Fruit fly (Drosophila melanogaster) whole organism, embryonic: ENCODE results near the gene CG4009.

Experiments
- Adf1 ChIP-seq: fragments of 200-800 bp; sonication (Bioruptor generic); IDR thresholded peaks from 2 replicates; pipeline ENCODE4 v1.3.6; 2022; ENCODE audit warnings: missing biosample characterization, missing genetic modification characterization
- CG10321 ChIP-seq: fragments of 200-800 bp; sonication (Bioruptor generic); IDR thresholded peaks from 2 replicates; pipeline ENCODE4 v1.3.6; 2022; ENCODE audit warnings: missing biosample characterization, missing genetic modification characterization
- CG11085 ChIP-seq: fragments of 200-800 bp; sonication (Bioruptor generic); IDR thresholded peaks from 2 replicates; pipeline ENCODE4 v1.3.6; 2022; ENCODE audit warnings: missing biosample characterization, missing genetic modification characterization
- CG11456 ChIP-seq: fragments of 200-800 bp; sonication (Bioruptor generic); IDR thresholded peaks from 3 replicates; pipeline ENCODE4 v1.3.6; 2022; ENCODE audit warnings: missing biosample characterization, missing genetic modification characterization
- CG15011 ChIP-seq: fragments of 200-800 bp; sonication (Bioruptor generic); optimal IDR thresholded peaks from 3 replicates; lab custom pipeline; 2018; ENCODE audit warnings: missing biosample characterization, mild to moderate bottlenecking, missing genetic modification characterization
- CG15479 ChIP-seq: fragments of 200-800 bp; sonication (Bioruptor generic); optimal IDR thresholded peaks from 3 replicates; lab custom pipeline; 2019; ENCODE audit warnings: missing biosample characterization, mild to moderate bottlenecking, missing genetic modification characterization, moderate library complexity
- CG18011 ChIP-seq: fragments of 200-800 bp; sonication (Bioruptor generic); optimal IDR thresholded peaks from 2 replicates; lab custom pipeline; 2017; ENCODE audit warnings: missing biosample characterization, missing genetic modification characterization, mild to moderate bottlenecking, moderate library complexity, missing genotype
- CG18764 ChIP-seq: fragments of 200-800 bp; sonication (Bioruptor generic); optimal IDR thresholded peaks from 3 replicates; lab custom pipeline; 2016; ENCODE audit warnings: missing biosample characterization, missing genetic modification characterization
- CG2678 ChIP-seq: fragments of 200-800 bp; sonication (Bioruptor generic); optimal IDR thresholded peaks from 3 replicates; lab custom pipeline; 2019; ENCODE audit warnings: missing biosample characterization, mild to moderate bottlenecking, missing genetic modification characterization, moderate library complexity
- CG2712 ChIP-seq: fragments of 200-800 bp; optimal IDR thresholded peaks from 3 replicates; lab custom pipeline; 2019; ENCODE audit warnings: missing biosample characterization, mild to moderate bottlenecking, missing genetic modification characterization, moderate library complexity
- CG3407 ChIP-seq: fragments of 200-800 bp; sonication (Bioruptor generic); optimal IDR thresholded peaks from 2 replicates; lab custom pipeline; 2018; ENCODE audit warnings: missing biosample characterization, mild to moderate bottlenecking, missing genetic modification characterization
- CG4424 ChIP-seq: fragments of 200-800 bp; sonication (Bioruptor generic); optimal IDR thresholded peaks from 3 replicates; lab custom pipeline; 2016; ENCODE audit warnings: missing biosample characterization, missing genetic modification characterization
- CG4707 ChIP-seq: fragments of 200-800 bp; sonication (Bioruptor generic); optimal IDR thresholded peaks from 2 replicates; lab custom pipeline; 2018; ENCODE audit warnings: missing biosample characterization, mild to moderate bottlenecking, missing genetic modification characterization, moderate library complexity
- CG6254 ChIP-seq: fragments of 200-800 bp; sonication (Bioruptor generic); optimal IDR thresholded peaks from 3 replicates; lab custom pipeline; 2017; ENCODE audit warnings: mild to moderate bottlenecking, missing biosample characterization, missing genetic modification reagents, missing genetic modification characterization
- CG6791 ChIP-seq: fragments of 200-800 bp; sonication (Bioruptor generic); IDR thresholded peaks from 3 replicates; pipeline ENCODE4 v1.3.6; 2022; ENCODE audit warnings: missing biosample characterization, missing genetic modification characterization; ENCODE audit not compliant: partially characterized antibody
- CG7372 ChIP-seq: fragments of 200-800 bp; sonication (Bioruptor generic); IDR thresholded peaks from 2 replicates; pipeline ENCODE4 v1.3.6; 2022; ENCODE audit warnings: missing biosample characterization, missing genetic modification characterization
- CG7987 ChIP-seq: fragments of 200-800 bp; sonication (Bioruptor generic); optimal IDR thresholded peaks from 2 replicates; lab custom pipeline; 2018; ENCODE audit warnings: missing biosample characterization, mild to moderate bottlenecking, missing genetic modification characterization, moderate library complexity
- CG8924 ChIP-seq: fragments of 200-800 bp; optimal IDR thresholded peaks from 3 replicates; lab custom pipeline; 2019; ENCODE audit warnings: missing biosample characterization, mild to moderate bottlenecking, missing genetic modification characterization, moderate library complexity
- CG9727 ChIP-seq: fragments of 200-800 bp; sonication (Bioruptor generic); optimal IDR thresholded peaks from 3 replicates; lab custom pipeline; 2017; ENCODE audit warnings: missing biosample characterization, mild to moderate bottlenecking, missing genetic modification characterization
- Dek ChIP-seq: fragments of 200-800 bp; sonication (Bioruptor generic); optimal IDR thresholded peaks from 3 replicates; lab custom pipeline; 2019; ENCODE audit warnings: missing biosample characterization, mild to moderate bottlenecking, missing genetic modification characterization, moderate library complexity
- ERR ChIP-seq: fragments of 200-800 bp; sonication (Bioruptor generic); optimal IDR thresholded peaks from 2 replicates; lab custom pipeline; 2016; ENCODE audit warnings: missing biosample characterization, missing genetic modification characterization
- Ets97D ChIP-seq: fragments of 200-800 bp; sonication (Bioruptor generic); optimal IDR thresholded peaks from 3 replicates; lab custom pipeline; 2016; ENCODE audit warnings: missing biosample characterization, missing genetic modification characterization
- GATAe ChIP-seq: fragments of 200-800 bp; sonication (Bioruptor generic); conservative IDR thresholded peaks from 2 replicates; pipeline ENCODE4 v1.3.6; 2022; ENCODE audit warnings: missing biosample characterization, missing genetic modification characterization
- Hmr ChIP-seq: fragments of 200-800 bp; sonication (Bioruptor generic); optimal IDR thresholded peaks from 3 replicates; lab custom pipeline; 2017; ENCODE audit warnings: mild to moderate bottlenecking, missing biosample characterization, missing genetic modification reagents, missing genetic modification characterization
- Ptx1 ChIP-seq: fragments of 200-800 bp; sonication (Bioruptor generic); IDR thresholded peaks from 2 replicates; pipeline ENCODE4 v1.3.6; 2022; ENCODE audit warnings: missing biosample characterization, missing genetic modification characterization
- Scr ChIP-seq: fragments of 200-800 bp; sonication (Bioruptor generic); IDR thresholded peaks from 2 replicates; pipeline ENCODE4 v1.3.6; 2022; ENCODE audit warnings: missing biosample characterization, missing genetic modification characterization; ENCODE audit not compliant: partially characterized antibody
- Six4 ChIP-seq: fragments of 200-800 bp; sonication (Bioruptor generic); optimal IDR thresholded peaks from 2 replicates; lab custom pipeline; 2016; ENCODE audit warnings: missing biosample characterization, missing genetic modification characterization
- Ssrp ChIP-seq: fragments of 200-800 bp; sonication (Bioruptor generic); optimal IDR thresholded peaks from 2 replicates; lab custom pipeline; 2018; ENCODE audit warnings: missing biosample characterization, mild to moderate bottlenecking, missing genetic modification characterization, moderate library complexity
- Xbp1 ChIP-seq: fragments of 200-800 bp; sonication (Bioruptor generic); optimal IDR thresholded peaks from 3 replicates; lab custom pipeline; 2016; ENCODE audit warnings: missing biosample characterization, mild to moderate bottlenecking, missing genetic modification characterization
- amos ChIP-seq: fragments of 200-800 bp; sonication (Bioruptor generic); IDR thresholded peaks from 2 replicates; pipeline ENCODE4 v1.3.6; 2022; ENCODE audit warnings: missing biosample characterization, missing genetic modification characterization; ENCODE audit not compliant: partially characterized antibody
- chm ChIP-seq: fragments of 200-800 bp; sonication (Bioruptor generic); IDR thresholded peaks from 2 replicates; pipeline ENCODE4 v1.3.6; 2022; ENCODE audit warnings: missing biosample characterization, missing genetic modification characterization
- corto ChIP-seq: fragments of 200-800 bp; sonication (Bioruptor generic); optimal IDR thresholded peaks from 2 replicates; lab custom pipeline; 2016; ENCODE audit warnings: missing biosample characterization, mild to moderate bottlenecking, missing genetic modification characterization, moderate library complexity
- esg ChIP-seq: fragments of 200-800 bp; sonication (Bioruptor generic); conservative IDR thresholded peaks from 2 replicates; pipeline ENCODE4 v1.3.6; 2022; ENCODE audit warnings: missing biosample characterization, missing genetic modification characterization
- eyg ChIP-seq: fragments of 200-800 bp; sonication (Bioruptor generic); optimal IDR thresholded peaks from 3 replicates; lab custom pipeline; 2016; ENCODE audit warnings: missing biosample characterization, missing genetic modification characterization
- gcm ChIP-seq: fragments of 200-800 bp; sonication (Bioruptor generic); optimal IDR thresholded peaks from 2 replicates; lab custom pipeline; 2019; ENCODE audit warnings: missing biosample characterization, mild to moderate bottlenecking, missing genetic modification characterization, moderate library complexity
- grau ChIP-seq: fragments of 200-800 bp; optimal IDR thresholded peaks from 3 replicates; lab custom pipeline; 2019; ENCODE audit warnings: missing biosample characterization, mild to moderate bottlenecking, missing genetic modification characterization, moderate library complexity
- her ChIP-seq: fragments of 200-800 bp; sonication (Bioruptor generic); optimal IDR thresholded peaks from 2 replicates; lab custom pipeline; 2016; ENCODE audit warnings: missing biosample characterization, missing genetic modification characterization
- hkb ChIP-seq, 2 experiments: fragments of 200-800 bp in 1 of 2; fragments of >200 bp in 1 of 2; sonication (Bioruptor generic) in 1 of 2; IDR thresholded peaks in 1 of 2; optimal IDR thresholded peaks in 1 of 2; 2 replicates each; pipeline versions ENCODE4 v1.3.6 to Lab custom; 2017 to 2022; ENCODE audit warnings: missing biosample characterization in 1 of 2, missing genetic modification characterization in 1 of 2
- ken ChIP-seq: fragments of 200-800 bp; sonication (Bioruptor generic); IDR thresholded peaks from 3 replicates; pipeline ENCODE4 v1.3.6; 2022; ENCODE audit warnings: missing biosample characterization, missing genetic modification characterization
- org-1 ChIP-seq: fragments of 200-800 bp; sonication (Bioruptor generic); optimal IDR thresholded peaks from 2 replicates; lab custom pipeline; 2017; ENCODE audit warnings: missing biosample characterization, missing genetic modification characterization
- phol ChIP-seq: fragments of 200-800 bp; sonication (Bioruptor generic); optimal IDR thresholded peaks from 3 replicates; lab custom pipeline; 2018; ENCODE audit warnings: missing biosample characterization, mild to moderate bottlenecking, missing genetic modification characterization, moderate library complexity
- sob ChIP-seq: fragments of 200-800 bp; sonication (Bioruptor generic); IDR thresholded peaks from 2 replicates; pipeline ENCODE4 v1.3.6; 2022; ENCODE audit warnings: missing biosample characterization, missing genetic modification characterization
- tin ChIP-seq: fragments of 200-800 bp; sonication (Bioruptor generic); optimal IDR thresholded peaks from 3 replicates; lab custom pipeline; 2016; ENCODE audit warnings: missing biosample characterization, missing genetic modification characterization
- tup ChIP-seq: fragments of 200-800 bp; sonication (Bioruptor generic); optimal IDR thresholded peaks from 2 replicates; lab custom pipeline; 2016; ENCODE audit warnings: missing biosample characterization, mild to moderate bottlenecking, missing genetic modification characterization, moderate library complexity
- vfl ChIP-seq: fragments of 200-800 bp; sonication (Bioruptor generic); optimal IDR thresholded peaks from 2 replicates; lab custom pipeline; 2016; ENCODE audit warnings: missing biosample characterization, missing genetic modification characterization
- vnd ChIP-seq: fragments of 200-800 bp; sonication (Bioruptor generic); IDR thresholded peaks from 3 replicates; pipeline ENCODE4 v1.3.6; 2022; ENCODE audit warnings: missing biosample characterization, missing genetic modification characterization; ENCODE audit not compliant: partially characterized antibody
- vvl ChIP-seq: fragments of 200-800 bp; sonication (Bioruptor generic); IDR thresholded peaks from 2 replicates; pipeline ENCODE4 v1.3.6; 2022; ENCODE audit warnings: missing biosample characterization, missing genetic modification characterization
- wek ChIP-seq: fragments of 200-800 bp; sonication (Bioruptor generic); optimal IDR thresholded peaks from 3 replicates; lab custom pipeline; 2018; ENCODE audit warnings: missing biosample characterization, mild to moderate bottlenecking, missing genetic modification characterization, moderate library complexity

CG4009 gene

dm6 chr3R:17002218-17003110 is 33.4 kb downstream of the CG4009 start, which contains the start of the genes Sf3a1 and Irc (continued):
- no peak for TF ChIP-seq ken (GFP tag; lab: Robert Waterston, UW)
- no peak for TF ChIP-seq esg
- no peak for TF ChIP-seq corto (GFP tag; lab: Kevin White, UChicago)
- TF ChIP-seq tin (GFP tag; lab: Kevin White, UChicago), result peak; percentile 19
- peak; percentile 73 for TF ChIP-seq her (GFP tag; lab: Kevin White, UChicago)
- no peak for TF ChIP-seq Six4
- no peak for TF ChIP-seq Ssrp
- TF ChIP-seq hkb (optimal IDR thresholded peaks at IDR 0.05; lab: Kevin White, UChicago), result peak; percentile 38
- TF ChIP-seq hkb (GFP tag; IDR thresholded peaks at IDR 0.05; lab: Robert Waterston, UW), result 0 out of 2 replicates have a peak, but pooled peaks have one; percentile 27
- TF ChIP-seq Xbp1 (GFP tag; lab: Kevin White, UChicago), result no peak
- peak; percentile 94 for TF ChIP-seq vnd (GFP tag; lab: Robert Waterston, UW)
- TF ChIP-seq CG15479, result no peak
- no peak for TF ChIP-seq CG10321 (GFP tag; lab: Robert Waterston, UW)
- TF ChIP-seq CG9727 (GFP tag; lab: Kevin White, UChicago), result no peak
- TF ChIP-seq CG2678 (tag; lab: Kevin White, UChicago), result no peak
- TF ChIP-seq CG2712 (tag; lab: Kevin White, UChicago), result peak; percentile 51
- TF ChIP-seq CG4707 (GFP tag; lab: Kevin White, UChicago), result no peak
- no peak for TF ChIP-seq gcm
- TF ChIP-seq GATAe (GFP tag; lab: Robert Waterston, UW), result no peak
- TF ChIP-seq CG6254 (GFP tag; lab: Kevin White, UChicago), result no peak
- TF ChIP-seq vfl (GFP tag; lab: Kevin White, UChicago), result peak; percentile 62
- no peak for TF ChIP-seq CG11085 (GFP tag; lab: Robert Waterston, UW)
- TF ChIP-seq Ptx1 (GFP tag; lab: Robert Waterston, UW), result no peak
- no peak for TF ChIP-seq CG4424 (GFP tag; lab: Kevin White, UChicago)
- TF ChIP-seq CG6791, result peak; percentile 96
- no peak for TF ChIP-seq Adf1
- no peak for TF ChIP-seq org-1 (GFP tag; lab: Kevin White, UChicago)
- TF ChIP-seq Hmr, result peak; percentile 9
- TF ChIP-seq CG15011 (GFP tag; lab: Kevin White, UChicago), result no peak
- TF ChIP-seq vvl (GFP tag; lab: Robert Waterston, UW), result peak; percentile 80; the same call in 1 of the 2 replicates
- TF ChIP-seq eyg, result no peak
- peak; percentile 98 for TF ChIP-seq wek
- TF ChIP-seq CG7372 (GFP tag; lab: Robert Waterston, UW), result no peak
- TF ChIP-seq CG3407 (GFP tag; lab: Kevin White, UChicago), result no peak
- peak; percentile 30 for TF ChIP-seq grau (tag; lab: Kevin White, UChicago)
- TF ChIP-seq Dek (tag; lab: Kevin White, UChicago), result no peak
- TF ChIP-seq Scr (GFP tag; lab: Robert Waterston, UW), result peak; percentile 94
- peak; percentile 25 for TF ChIP-seq ERR (GFP tag; lab: Kevin White, UChicago)
- no peak for TF ChIP-seq CG8924 (tag; lab: Kevin White, UChicago)
- peak; percentile 5; the same call in 1 of the 2 replicates for TF ChIP-seq chm (GFP tag; lab: Robert Waterston, UW)
- TF ChIP-seq CG18764 (GFP tag; lab: Kevin White, UChicago), result no peak
- peak; percentile 78 for TF ChIP-seq CG7987 (GFP tag; lab: Kevin White, UChicago)
- TF ChIP-seq amos (GFP tag; lab: Robert Waterston, UW), result peak; percentile 98
- no peak for TF ChIP-seq CG18011
- TF ChIP-seq phol (tag; lab: Kevin White, UChicago), result peak; percentile 43
- 0 out of 3 replicates have a peak, but pooled peaks have one; percentile 17 for TF ChIP-seq CG11456 (GFP tag; lab: Robert Waterston, UW)
- TF ChIP-seq tup (GFP tag; lab: Kevin White, UChicago), result no peak
- TF ChIP-seq sob (GFP tag; lab: Robert Waterston, UW), result peak; percentile 39; the same call in 1 of the 2 replicates
- peak; percentile 78 for TF ChIP-seq Ets97D
